Worm (Caenorhabditis elegans) whole organism, young adult: Measurements from ENCODE around the gene Y57G11C.1144.
A peak's percentile ranks its signal among the peaks of the same experiment; 100 is the strongest.

Experiments
- B0035.1 ChIP-seq: sonication (generic microtip); optimal IDR thresholded peaks from 2 replicates; lab custom pipeline; 2016; ENCODE audit warnings: missing genetic modification characterization, mild to moderate bottlenecking, missing compliant biosample characterization, missing genotype, missing genetic modification reagents
- B0336.3 ChIP-seq: fragments of 200-800 bp; sonication (Bioruptor generic); IDR thresholded peaks from 2 replicates; pipeline ENCODE4 v1.3.6; 2022; ENCODE audit warnings: missing genetic modification characterization, missing compliant biosample characterization
- C06A6.2 ChIP-seq: fragments of 200-800 bp; sonication (Bioruptor generic); conservative IDR thresholded peaks from 2 replicates; pipeline ENCODE4 v1.3.6; 2022; ENCODE audit warnings: missing genetic modification characterization, missing compliant biosample characterization
- F10E7.11 ChIP-seq: sonication (generic microtip); optimal IDR thresholded peaks from 2 replicates; lab custom pipeline; 2017; ENCODE audit warnings: mild to moderate bottlenecking, missing genetic modification characterization, moderate library complexity, missing compliant biosample characterization
- F33H1.4 ChIP-seq: fragments of 200-800 bp; sonication (Bioruptor generic); IDR thresholded peaks from 2 replicates; pipeline ENCODE4 v1.3.6; 2022; ENCODE audit warnings: missing genetic modification reagents, missing genetic modification characterization, missing compliant biosample characterization
- F37B4.10 ChIP-seq: fragments of 200-800 bp; sonication (Bioruptor generic); IDR thresholded peaks from 2 replicates; pipeline ENCODE4 v1.3.6; 2022; ENCODE audit warnings: missing genetic modification characterization, missing compliant biosample characterization
- F49E8.2 ChIP-seq: sonication (generic microtip); optimal IDR thresholded peaks from 3 replicates; lab custom pipeline; 2017; ENCODE audit warnings: missing genetic modification characterization, mild to moderate bottlenecking, missing compliant biosample characterization, antibody characterized with exemption, moderate library complexity; ENCODE audit not compliant: insufficient read depth
- Y56A3A.18 ChIP-seq: fragments of 200-800 bp; sonication (Bioruptor generic); IDR thresholded peaks from 2 replicates; pipeline ENCODE4 v1.3.6; 2022; ENCODE audit warnings: missing genetic modification reagents, missing genetic modification characterization, missing compliant biosample characterization
- Y79H2A.3 ChIP-seq: fragments of 200-800 bp; sonication (Bioruptor generic); conservative IDR thresholded peaks from 2 replicates; pipeline ENCODE4 v1.3.6; 2022; ENCODE audit warnings: missing genetic modification reagents, missing genetic modification characterization, missing compliant biosample characterization
- Y95B8A.8 ChIP-seq: fragments of 200-800 bp; sonication (Bioruptor generic); IDR thresholded peaks from 2 replicates; pipeline ENCODE4 v1.3.6; 2022; ENCODE audit warnings: missing genetic modification reagents, missing genetic modification characterization, missing compliant biosample characterization
- ama-1 ChIP-seq, 3 experiments: fragments of 150-350 bp in 1 of 3; sonication (generic microtip) in 2 of 3; optimal IDR thresholded peaks; 2 replicates each; lab custom pipeline; 2014 to 2018; ENCODE audit warnings: missing biosample characterization in 2 of 3, missing genetic modification characterization in 2 of 3, missing genetic modification reagents in 2 of 3
- aptf-2 ChIP-seq: fragments of 200-800 bp; sonication (Bioruptor generic); conservative IDR thresholded peaks from 2 replicates; pipeline ENCODE4 v1.3.6; 2022; ENCODE audit warnings: missing genetic modification reagents, missing genetic modification characterization, missing compliant biosample characterization
- aptf-3 ChIP-seq: fragments of 200-800 bp; sonication (Bioruptor generic); IDR thresholded peaks from 2 replicates; pipeline ENCODE4 v1.3.6; 2022; ENCODE audit warnings: missing genetic modification characterization, missing compliant biosample characterization
- athp-1 ChIP-seq: sonication (generic microtip); optimal IDR thresholded peaks from 2 replicates; lab custom pipeline; 2017; ENCODE audit warnings: mild to moderate bottlenecking, missing genetic modification characterization, missing compliant biosample characterization
- attf-6 ChIP-seq: fragments of 200-800 bp; sonication (Bioruptor generic); IDR thresholded peaks from 2 replicates; pipeline ENCODE4 v1.3.6; 2022; ENCODE audit warnings: missing genetic modification reagents, missing genetic modification characterization, missing compliant biosample characterization
- chd-7 ChIP-seq: sonication (generic microtip); optimal IDR thresholded peaks from 2 replicates; lab custom pipeline; 2016; ENCODE audit warnings: mild to moderate bottlenecking, missing genetic modification characterization, moderate library complexity, missing compliant biosample characterization
- die-1 ChIP-seq: sonication (generic microtip); optimal IDR thresholded peaks from 2 replicates; lab custom pipeline; 2016; ENCODE audit warnings: missing genotype, mild to moderate bottlenecking, missing genetic modification characterization, missing compliant biosample characterization
- dpff-1 ChIP-seq: sonication (generic microtip); optimal IDR thresholded peaks from 2 replicates; lab custom pipeline; 2017; ENCODE audit warnings: mild to moderate bottlenecking, missing genetic modification characterization, missing compliant biosample characterization
- ekl-4 ChIP-seq: fragments of 200-800 bp; sonication (Bioruptor generic); IDR thresholded peaks from 2 replicates; pipeline ENCODE4 v1.3.6; 2022; ENCODE audit warnings: missing genetic modification reagents, missing genetic modification characterization, missing compliant biosample characterization
- him-1 ChIP-seq: sonication (generic microtip); optimal IDR thresholded peaks from 2 replicates; lab custom pipeline; 2016; ENCODE audit warnings: missing genotype, missing genetic modification reagents, missing genetic modification characterization, missing compliant biosample characterization
- hmg-1.2 ChIP-seq: fragments of 200-800 bp; sonication (Bioruptor generic); IDR thresholded peaks from 2 replicates; pipeline ENCODE4 v1.3.6; 2022; ENCODE audit warnings: missing genetic modification reagents, missing genetic modification characterization, missing compliant biosample characterization
- hrde-1 ChIP-seq: sonication (generic microtip); optimal IDR thresholded peaks from 2 replicates; lab custom pipeline; 2016; ENCODE audit warnings: missing genetic modification characterization, mild to moderate bottlenecking, missing compliant biosample characterization, moderate library complexity, missing genotype, missing genetic modification reagents, borderline replicate concordance
- hsf-1 ChIP-seq: fragments of 200-800 bp; sonication (Bioruptor generic); IDR thresholded peaks from 2 replicates; pipeline ENCODE4 v1.3.6; 2022; ENCODE audit warnings: missing genetic modification reagents, missing genetic modification characterization, missing compliant biosample characterization
- lin-26 ChIP-seq: fragments of 200-800 bp; sonication (Bioruptor generic); IDR thresholded peaks from 2 replicates; pipeline ENCODE4 v1.3.6; 2022; ENCODE audit warnings: missing genetic modification reagents, missing genetic modification characterization, missing compliant biosample characterization
- lin-35 ChIP-seq, 3 experiments: fragments of 150-350 bp in 2 of 3; sonication (generic microtip) in 1 of 3; optimal IDR thresholded peaks; 2 replicates each; lab custom pipeline; 2014 to 2018; ENCODE audit warnings: missing biosample characterization in 3 of 3, missing genetic modification characterization in 3 of 3, missing genetic modification reagents in 3 of 3
- lsy-27 ChIP-seq: sonication (generic microtip); optimal IDR thresholded peaks from 2 replicates; lab custom pipeline; 2017; ENCODE audit warnings: missing genetic modification characterization, mild to moderate bottlenecking, missing compliant biosample characterization, antibody characterized with exemption, missing genotype, borderline replicate concordance; ENCODE audit not compliant: insufficient read depth
- madf-6 ChIP-seq: fragments of 200-800 bp; sonication (Bioruptor generic); IDR thresholded peaks from 2 replicates; pipeline ENCODE4 v1.3.6; 2022; ENCODE audit warnings: missing genetic modification reagents, missing genetic modification characterization, missing compliant biosample characterization
- mcd-1 ChIP-seq: fragments of 200-800 bp; sonication (Bioruptor generic); IDR thresholded peaks from 2 replicates; pipeline ENCODE4 v1.3.6; 2022; ENCODE audit warnings: missing genetic modification reagents, missing genetic modification characterization, missing compliant biosample characterization
- nfya-2 ChIP-seq: fragments of 200-800 bp; sonication (Bioruptor generic); IDR thresholded peaks from 2 replicates; pipeline ENCODE4 v1.3.6; 2022; ENCODE audit warnings: missing genetic modification reagents, missing genetic modification characterization, missing compliant biosample characterization
- nhr-27 ChIP-seq: fragments of 200-800 bp; sonication (Bioruptor generic); optimal IDR thresholded peaks from 2 replicates; lab custom pipeline; 2018; ENCODE audit warnings: mild to moderate bottlenecking, missing genetic modification characterization, moderate library complexity, missing compliant biosample characterization
- pbrm-1 ChIP-seq: fragments of 200-800 bp; sonication (Bioruptor generic); IDR thresholded peaks from 2 replicates; pipeline ENCODE4 v1.3.6; 2022; ENCODE audit warnings: missing genetic modification reagents, missing genetic modification characterization, missing compliant biosample characterization
- rec-8 ChIP-seq, 2 experiments: sonication (generic microtip); optimal IDR thresholded peaks; 2 replicates each; lab custom pipeline; 2016; ENCODE audit warnings: mild to moderate bottlenecking in 2 of 2, missing genetic modification characterization in 2 of 2, missing genetic modification reagents in 2 of 2, missing genotype in 2 of 2, missing biosample characterization in 1 of 2, missing compliant biosample characterization in 1 of 2, moderate library complexity in 1 of 2
- rpc-1 ChIP-seq, 2 experiments: fragments of 150-350 bp in 1 of 2; sonication (generic microtip) in 1 of 2; optimal IDR thresholded peaks; 2 replicates each; lab custom pipeline; 2014 to 2018; ENCODE audit warnings: missing biosample characterization in 1 of 2, missing genetic modification characterization in 1 of 2, missing genetic modification reagents in 1 of 2, missing genotype in 1 of 2
- sea-2 ChIP-seq: fragments of 200-800 bp; sonication (Bioruptor generic); IDR thresholded peaks from 2 replicates; pipeline ENCODE4 v1.3.6; 2022; ENCODE audit warnings: missing genetic modification characterization, missing compliant biosample characterization
- snpc-1.1 ChIP-seq: sonication (generic microtip); optimal IDR thresholded peaks from 2 replicates; lab custom pipeline; 2017; ENCODE audit warnings: missing genetic modification characterization, mild to moderate bottlenecking, missing compliant biosample characterization, antibody characterized with exemption, moderate library complexity, missing genotype, missing genetic modification reagents; ENCODE audit not compliant: insufficient read depth
- snpc-3.4 ChIP-seq: sonication (generic microtip); optimal IDR thresholded peaks from 2 replicates; lab custom pipeline; 2017; ENCODE audit warnings: missing genetic modification characterization, mild to moderate bottlenecking, missing compliant biosample characterization, antibody characterized with exemption, moderate library complexity, missing genotype, missing genetic modification reagents
- snpc-4 ChIP-seq, 5 experiments: fragments of 150-350 bp in 1 of 5; sonication (generic microtip) in 4 of 5; optimal IDR thresholded peaks; 2 replicates each; lab custom pipeline; 2014 to 2018; ENCODE audit warnings: missing genetic modification characterization in 5 of 5, missing biosample characterization in 3 of 5, antibody characterized with exemption in 2 of 5, mild to moderate bottlenecking in 2 of 5, missing compliant biosample characterization in 2 of 5, missing genotype in 2 of 5, moderate library complexity in 2 of 5, missing genetic modification reagents in 1 of 5
- tbp1 ChIP-seq: fragments of 200-800 bp; sonication (Bioruptor generic); optimal IDR thresholded peaks from 2 replicates; lab custom pipeline; 2018; ENCODE audit warnings: mild to moderate bottlenecking, missing genetic modification characterization, missing compliant biosample characterization
- xnd-1 ChIP-seq: sonication (generic microtip); optimal IDR thresholded peaks from 2 replicates; lab custom pipeline; 2016; ENCODE audit warnings: missing genotype, missing genetic modification reagents, missing genetic modification characterization, missing compliant biosample characterization
- ztf-25 ChIP-seq: fragments of 200-800 bp; sonication (Bioruptor generic); IDR thresholded peaks from 2 replicates; pipeline ENCODE4 v1.3.6; 2022; ENCODE audit warnings: missing genetic modification reagents, missing genetic modification characterization, missing compliant biosample characterization
- ztf-26 ChIP-seq: sonication (generic microtip); optimal IDR thresholded peaks from 2 replicates; lab custom pipeline; 2017; ENCODE audit warnings: missing genetic modification characterization, missing compliant biosample characterization
- ztf-6 ChIP-seq: fragments of 200-800 bp; sonication (Bioruptor generic); IDR thresholded peaks from 2 replicates; pipeline ENCODE4 v1.3.6; 2022; ENCODE audit warnings: missing genetic modification reagents, missing genetic modification characterization, missing compliant biosample characterization

The Y57G11C.1144 gene

DNA sequence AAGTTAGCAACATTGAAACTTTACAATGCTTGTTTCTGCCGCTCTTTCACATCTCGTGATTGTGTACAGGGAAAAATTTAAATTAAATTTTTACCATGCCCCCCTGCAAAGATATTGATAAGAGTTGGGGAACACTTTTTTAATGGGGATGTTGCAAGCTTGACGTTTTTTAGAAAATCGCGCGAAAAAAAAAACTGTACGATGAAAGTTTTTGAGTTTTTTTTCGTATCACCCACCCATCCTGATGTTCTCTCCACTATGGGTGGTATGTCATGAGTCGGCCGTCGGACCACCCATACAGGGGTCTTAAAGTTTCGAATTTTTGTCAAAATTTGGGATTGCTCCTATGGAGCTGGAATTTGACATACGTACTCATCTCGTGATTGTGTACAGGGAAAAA is 11.9 kb downstream of the Y57G11C.1144 start:
- TF ChIP-seq die-1 (tag; lab: Kevin White, UChicago) (no peak), Y95B8A.8 (GFP tag; lab: Robert Waterston, UW) (no peak), B0035.1 (tag; lab: Kevin White, UChicago) (no peak), ztf-6 (GFP tag; lab: Robert Waterston, UW) (no peak), snpc-4 (GFP tag; optimal IDR thresholded peaks at IDR 0.05; lab: Kevin White, UChicago) (no peak), snpc-4 (tag; optimal IDR thresholded peaks at IDR 0.05; lab: Kevin White, UChicago) (peak in 1 of 4 experiments; percentile 44), chd-7 (tag; lab: Kevin White, UChicago) (no peak), mcd-1 (no peak), attf-6 (GFP tag; lab: Robert Waterston, UW) (peak; percentile 83), tbp1 (no peak), nhr-27 (tag; lab: Kevin White, UChicago) (no peak), C06A6.2 (GFP tag; lab: Robert Waterston, UW) (no peak)

DNA sequence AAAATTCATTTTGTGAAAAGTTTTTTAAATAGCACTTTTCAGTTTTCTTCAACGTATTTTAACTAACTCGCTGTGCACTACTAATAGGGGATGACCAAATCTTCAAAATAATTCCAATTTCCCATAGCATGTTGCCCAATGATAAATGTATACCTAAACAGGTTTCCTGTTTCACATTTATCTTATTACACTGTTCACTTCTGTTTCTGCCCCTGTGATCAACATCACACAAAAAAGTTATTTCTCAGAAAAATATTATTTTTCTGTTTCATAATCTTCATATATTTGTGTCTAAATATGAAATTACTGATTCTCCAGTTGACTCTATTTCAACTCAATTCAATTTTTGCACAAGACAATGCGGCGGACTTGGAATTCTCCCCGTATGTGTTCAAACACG is 13.4 kb downstream of the Y57G11C.1144 start, which contains the start of gene Y41E3.22:
TSS of gene Y41E3.22 (plus strand) at position 243 of the 400 bp plus-strand sequence.
- TF ChIP-seq F10E7.11 (tag; lab: Kevin White, UChicago): no peak
- no peak for TF ChIP-seq Y56A3A.18 (GFP tag; lab: Robert Waterston, UW)
- no peak for TF ChIP-seq xnd-1 (tag; lab: Kevin White, UChicago)
- TF ChIP-seq snpc-1.1: no peak
- no peak for TF ChIP-seq Y79H2A.3
- TF ChIP-seq him-1: no peak
- TF ChIP-seq F37B4.10 (GFP tag; lab: Robert Waterston, UW): no peak
- TF ChIP-seq lsy-27: no peak
- TF ChIP-seq lin-26 (GFP tag; lab: Robert Waterston, UW): no peak
- no peak for TF ChIP-seq dpff-1 (tag; lab: Kevin White, UChicago)
- no peak for TF ChIP-seq rec-8 (tag; optimal IDR thresholded peaks at IDR 0.05; lab: Kevin White, UChicago)
- TF ChIP-seq ztf-26 (tag; lab: Kevin White, UChicago): no peak
- TF ChIP-seq B0336.3: no peak
- TF ChIP-seq rpc-1 (optimal IDR thresholded peaks at IDR 0.05; lab: Kevin White, UChicago): no peak
- TF ChIP-seq rpc-1 (tag; optimal IDR thresholded peaks at IDR 0.05; lab: Kevin White, UChicago): no peak
- no peak for TF ChIP-seq pbrm-1 (GFP tag; lab: Robert Waterston, UW)
- no peak for TF ChIP-seq aptf-2
- TF ChIP-seq ztf-25 (GFP tag; lab: Robert Waterston, UW): no peak
- TF ChIP-seq ekl-4: no peak
- no peak for TF ChIP-seq lin-35 (GFP tag; optimal IDR thresholded peaks at IDR 0.05; lab: Kevin White, UChicago)
- TF ChIP-seq, all 124 proteins: peak for 0

DNA sequence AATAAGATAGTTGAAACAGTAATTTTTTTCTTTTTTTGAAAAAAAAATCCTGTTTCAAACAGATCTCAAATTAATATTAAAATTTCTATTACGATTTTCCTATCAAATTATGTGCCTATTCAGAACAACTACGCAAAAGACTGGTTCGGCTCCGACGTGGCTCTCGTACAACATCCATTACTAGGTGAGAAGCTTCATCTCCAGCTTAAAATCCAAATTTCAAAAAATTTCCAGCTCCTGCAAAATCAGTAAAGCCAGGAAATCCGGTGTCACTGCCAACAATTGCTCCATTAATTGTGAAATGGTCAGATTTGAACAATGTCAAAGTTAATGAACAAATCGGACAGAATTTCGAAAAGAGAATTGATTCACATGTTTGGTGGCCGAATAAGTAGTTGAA is 16.7 kb downstream of the Y57G11C.1144 start:
- TF ChIP-seq hmg-1.2 (GFP tag; lab: Robert Waterston, UW) (0 out of 2 replicates have a peak, but pooled peaks have one; percentile 5), athp-1 (tag; lab: Kevin White, UChicago) (peak; percentile 60), rec-8 (tag; optimal IDR thresholded peaks at IDR 0.05; lab: Kevin White, UChicago) (peak in 1 of 2 experiments; percentile 0), attf-6 (GFP tag; lab: Robert Waterston, UW) (peak; percentile 91), him-1 (peak; percentile 41), sea-2 (GFP tag; lab: Robert Waterston, UW) (no peak), nfya-2 (GFP tag; lab: Robert Waterston, UW) (no peak), snpc-3.4 (tag; lab: Kevin White, UChicago) (peak; percentile 22), ama-1 (optimal IDR thresholded peaks at IDR 0.05; lab: Kevin White, UChicago) (no peak), ama-1 (GFP tag; optimal IDR thresholded peaks at IDR 0.05; lab: Kevin White, UChicago) (peak in 1 of 2 experiments; percentile 73), snpc-4 (GFP tag; optimal IDR thresholded peaks at IDR 0.05; lab: Kevin White, UChicago) (peak; percentile 68), snpc-4 (tag; optimal IDR thresholded peaks at IDR 0.05; lab: Kevin White, UChicago) (peak in 1 of 4 experiments; percentile 93), aptf-3 (0 out of 2 replicates have a peak, but pooled peaks have one; percentile 57), chd-7 (tag; lab: Kevin White, UChicago) (no peak), madf-6 (GFP tag; lab: Robert Waterston, UW) (peak; percentile 30; the same call in 1 of the 2 replicates), F49E8.2 (tag; lab: Kevin White, UChicago) (peak; percentile 52), hrde-1 (tag; lab: Kevin White, UChicago) (peak; percentile 60), Y95B8A.8 (GFP tag; lab: Robert Waterston, UW) (no peak), F33H1.4 (GFP tag; lab: Robert Waterston, UW) (peak; percentile 39), tbp1 (peak; percentile 45), hsf-1 (GFP tag; lab: Robert Waterston, UW) (peak; percentile 42; the same call in 1 of the 2 replicates)
